Worm (Caenorhabditis elegans): ENCODE measurements around the gene Y39H10A.1.

ce11 chrV:3766904-3767303 lies at the start of gene Y39H10A.1:
- no peak for TF ChIP-seq him-1 (tag; optimal IDR thresholded peaks at IDR 0.05)
- TF ChIP-seq dao-5 (tag; optimal IDR thresholded peaks at IDR 0.05) = no peak
- TF ChIP-seq W03F9.2 (tag; optimal IDR thresholded peaks at IDR 0.05) = no peak
